In the genomic region with DNA sequence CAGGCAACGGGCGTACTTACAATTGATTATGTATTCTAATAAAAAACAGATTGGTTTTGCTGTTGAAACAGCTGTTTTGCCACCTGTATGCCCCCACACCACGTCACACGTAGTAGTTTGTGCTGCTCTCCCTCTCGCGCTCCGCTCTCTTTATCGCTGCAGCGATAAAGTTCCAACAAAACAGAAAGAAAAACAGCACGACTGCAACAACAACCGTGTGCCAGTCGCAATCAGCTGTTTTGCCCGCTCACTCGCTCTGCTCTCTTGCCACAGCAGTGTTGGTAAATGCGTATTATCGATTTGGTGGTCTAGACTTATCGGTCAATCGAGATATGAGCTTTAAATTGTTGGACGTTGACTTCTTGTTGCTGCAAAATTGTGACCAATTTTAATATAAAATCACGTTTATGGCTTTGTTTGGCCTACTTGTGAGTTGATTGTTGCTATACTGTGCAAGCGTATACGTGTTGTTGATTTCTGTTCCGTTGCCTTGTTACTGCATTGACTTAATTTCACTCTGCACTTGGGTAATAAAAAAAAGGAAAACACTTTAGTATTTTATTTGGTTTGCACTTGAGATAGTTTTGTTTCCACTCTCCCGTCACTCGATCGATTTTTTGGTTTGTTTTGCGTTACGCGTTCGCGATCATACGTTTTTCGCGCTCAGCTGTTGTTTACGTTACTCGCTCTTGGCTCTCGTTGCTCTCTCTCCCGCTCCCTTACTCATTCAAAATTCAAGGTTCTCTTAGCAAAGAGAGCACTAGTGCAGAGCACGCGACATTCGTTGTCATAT, we compare ENCODE assay signal across 6 fruit fly cellular contexts.
A peak's percentile ranks its signal among the peaks of the same experiment; 100 is the strongest.
TF ChIP-seq lines count a peak whose summit lies in the region.

No protein-coding gene starts in this region.

- no peak for TF ChIP-seq CTCF in whole organism, embryonic (GFP tag; optimal IDR thresholded peaks at IDR 0.05; lab: Kevin White, UChicago)

TF ChIP-seq in whole organism, 6 proteins besides CTCF, POLR2A, EP300 and RAD21:
- TF ChIP-seq CG8478 (optimal IDR thresholded peaks at IDR 0.05; lab: Kevin White, UChicago) (no peak), pan (optimal IDR thresholded peaks at IDR 0.05; lab: Kevin White, UChicago) (peak; percentile 34)

TF ChIP-seq in whole organism, adult, 20 proteins besides CTCF, POLR2A, EP300 and RAD21 (continues in another document):
- TF ChIP-seq Mnt (GFP tag; optimal IDR thresholded peaks at IDR 0.05; lab: Kevin White, UChicago) (no peak), ovo (GFP tag; optimal IDR thresholded peaks at IDR 0.05; lab: Kevin White, UChicago) (no peak), pad (GFP tag; optimal IDR thresholded peaks at IDR 0.05; lab: Kevin White, UChicago) (peak; percentile 57), tj (GFP tag; optimal IDR thresholded peaks at IDR 0.05; lab: Kevin White, UChicago) (peak; percentile 45), CG12768 (GFP tag; optimal IDR thresholded peaks at IDR 0.05; lab: Kevin White, UChicago) (peak; percentile 66), CG33017 (tag; optimal IDR thresholded peaks at IDR 0.05; lab: Kevin White, UChicago) (peak; percentile 36), CG7045 (GFP tag; optimal IDR thresholded peaks at IDR 0.05; lab: Kevin White, UChicago) (no peak), CG7101 (tag; optimal IDR thresholded peaks at IDR 0.05; lab: Kevin White, UChicago) (peak; percentile 21), CG11617 (GFP tag; optimal IDR thresholded peaks at IDR 0.05; lab: Kevin White, UChicago) (peak; percentile 71), Crg-1 (GFP tag; optimal IDR thresholded peaks at IDR 0.05; lab: Kevin White, UChicago) (peak; percentile 86), cnc (optimal IDR thresholded peaks at IDR 0.05; lab: Kevin White, UChicago) (no peak), toe (GFP tag; optimal IDR thresholded peaks at IDR 0.05; lab: Kevin White, UChicago) (no peak), Hr96 (GFP tag; optimal IDR thresholded peaks at IDR 0.05; lab: Kevin White, UChicago) (peak; percentile 38), CG1620 (GFP tag; optimal IDR thresholded peaks at IDR 0.05; lab: Kevin White, UChicago) (no peak), bab1 (GFP tag; optimal IDR thresholded peaks at IDR 0.05; lab: Kevin White, UChicago) (peak; percentile 56), Clk (GFP tag; optimal IDR thresholded peaks at IDR 0.05; lab: Kevin White, UChicago) (no peak)

TF ChIP-seq in whole organism, embryonic, 481 proteins besides CTCF, POLR2A, EP300 and RAD21 (continues in another document):
- no peak for TF ChIP-seq trem (tag; optimal IDR thresholded peaks at IDR 0.05; lab: Kevin White, UChicago)
- TF ChIP-seq esg (GFP tag; conservative IDR thresholded peaks at IDR 0.05; lab: Robert Waterston, UW), result 0 out of 2 replicates have a peak, but pooled peaks have one; percentile 15
- TF ChIP-seq z (GFP tag; IDR thresholded peaks at IDR 0.05; lab: Robert Waterston, UW), result 0 out of 3 replicates have a peak, but pooled peaks have one; percentile 6
- no peak for TF ChIP-seq h (optimal IDR thresholded peaks at IDR 0.05; lab: Kevin White, UChicago)
- TF ChIP-seq phol (tag; optimal IDR thresholded peaks at IDR 0.05; lab: Kevin White, UChicago), result peak; percentile 32
- no peak for TF ChIP-seq stc (GFP tag; IDR thresholded peaks at IDR 0.05; lab: Robert Waterston, UW)
- no peak for TF ChIP-seq kay (GFP tag; optimal IDR thresholded peaks at IDR 0.05; lab: Kevin White, UChicago)
- TF ChIP-seq NC2β (GFP tag; optimal IDR thresholded peaks at IDR 0.05; lab: Kevin White, UChicago), result peak; percentile 24
- TF ChIP-seq CG7372 (GFP tag; IDR thresholded peaks at IDR 0.05; lab: Robert Waterston, UW), result no peak
- TF ChIP-seq CG31441 (GFP tag; IDR thresholded peaks at IDR 0.05; lab: Robert Waterston, UW), result 0 out of 2 replicates have a peak, but pooled peaks have one; percentile 34
- peak; percentile 94 for TF ChIP-seq CG18011 (GFP tag; optimal IDR thresholded peaks at IDR 0.05; lab: Kevin White, UChicago)
- peak; percentile 57 for TF ChIP-seq Myb (GFP tag; optimal IDR thresholded peaks at IDR 0.05; lab: Kevin White, UChicago)
- no peak for TF ChIP-seq salm (tag; optimal IDR thresholded peaks at IDR 0.05; lab: Kevin White, UChicago)
- TF ChIP-seq bowl (GFP tag; IDR thresholded peaks at IDR 0.05; lab: Robert Waterston, UW), result no peak
- no peak for TF ChIP-seq Taf1 (GFP tag; IDR thresholded peaks at IDR 0.05; lab: Robert Waterston, UW)
- no peak for TF ChIP-seq CG4617 (GFP tag; optimal IDR thresholded peaks at IDR 0.05; lab: Kevin White, UChicago; ENCODE audit: borderline replicate concordance)

TF ChIP-seq in whole organism, prepupa, 60 proteins besides CTCF, POLR2A, EP300 and RAD21 (continues in another document):
- TF ChIP-seq CG6792 (GFP tag; optimal IDR thresholded peaks at IDR 0.05; lab: Kevin White, UChicago) (peak; percentile 4), CG10669 (GFP tag; optimal IDR thresholded peaks at IDR 0.05; lab: Kevin White, UChicago) (peak; percentile 20), CG4318 (GFP tag; optimal IDR thresholded peaks at IDR 0.05; lab: Kevin White, UChicago) (no peak), CG32006 (GFP tag; optimal IDR thresholded peaks at IDR 0.05; lab: Kevin White, UChicago) (peak; percentile 65), CG1621 (tag; optimal IDR thresholded peaks at IDR 0.05; lab: Kevin White, UChicago) (peak; percentile 19), CG8632 (GFP tag; optimal IDR thresholded peaks at IDR 0.05; lab: Kevin White, UChicago) (peak; percentile 10), spab (GFP tag; optimal IDR thresholded peaks at IDR 0.05; lab: Kevin White, UChicago) (no peak), fkh (GFP tag; optimal IDR thresholded peaks at IDR 0.05; lab: Kevin White, UChicago) (peak; percentile 33), CG6276 (GFP tag; optimal IDR thresholded peaks at IDR 0.05; lab: Kevin White, UChicago) (peak; percentile 57), CG7368 (GFP tag; optimal IDR thresholded peaks at IDR 0.05; lab: Kevin White, UChicago) (peak; percentile 47), Lpt (GFP tag; optimal IDR thresholded peaks at IDR 0.05; lab: Kevin White, UChicago) (no peak), Sox15 (GFP tag; optimal IDR thresholded peaks at IDR 0.05; lab: Kevin White, UChicago) (no peak), OdsH (GFP tag; optimal IDR thresholded peaks at IDR 0.05; lab: Kevin White, UChicago) (peak; percentile 39), Eip93F (GFP tag; optimal IDR thresholded peaks at IDR 0.05; lab: Kevin White, UChicago) (peak; percentile 15), Hr38 (GFP tag; optimal IDR thresholded peaks at IDR 0.05; lab: Kevin White, UChicago) (no peak), CG8119 (GFP tag; IDR thresholded peaks at IDR 0.05; lab: Robert Waterston, UW) (peak; percentile 42; the same call in 2 of the 3 replicates)

TF ChIP-seq in whole organism, pupa, 21 proteins besides CTCF, POLR2A, EP300 and RAD21 (continues in another document):
- TF ChIP-seq D1 (tag; optimal IDR thresholded peaks at IDR 0.05; lab: Kevin White, UChicago) (no peak), rn (GFP tag; IDR thresholded peaks at IDR 0.05; lab: Robert Waterston, UW) (no peak), CG15710 (tag; optimal IDR thresholded peaks at IDR 0.05; lab: Kevin White, UChicago) (peak; percentile 40), CG9948 (tag; optimal IDR thresholded peaks at IDR 0.05; lab: Kevin White, UChicago) (peak; percentile 16), EcR (GFP tag; optimal IDR thresholded peaks at IDR 0.05; lab: Kevin White, UChicago) (peak; percentile 74), CG10348 (GFP tag; IDR thresholded peaks at IDR 0.05; lab: Robert Waterston, UW) (no peak), CG34367 (tag; optimal IDR thresholded peaks at IDR 0.05; lab: Kevin White, UChicago) (peak; percentile 40), CG13204 (GFP tag; optimal IDR thresholded peaks at IDR 0.05; lab: Kevin White, UChicago) (peak; percentile 45), Snoo (tag; optimal IDR thresholded peaks at IDR 0.05; lab: Kevin White, UChicago) (no peak), CG12605 (GFP tag; IDR thresholded peaks at IDR 0.05; lab: Robert Waterston, UW) (peak; percentile 75), CG14655 (GFP tag; optimal IDR thresholded peaks at IDR 0.05; lab: Kevin White, UChicago) (peak; percentile 66), fd96Ca (GFP tag; IDR thresholded peaks at IDR 0.05; lab: Robert Waterston, UW) (peak; percentile 55; the same call in 2 of the 3 replicates), Ets98B (GFP tag; IDR thresholded peaks at IDR 0.05; lab: Robert Waterston, UW) (peak; percentile 62), CG8301 (tag; optimal IDR thresholded peaks at IDR 0.05; lab: Kevin White, UChicago) (peak; percentile 52), CG4496 (GFP tag; IDR thresholded peaks at IDR 0.05; lab: Robert Waterston, UW) (peak; percentile 63), CG32121 (GFP tag; IDR thresholded peaks at IDR 0.05; lab: Robert Waterston, UW) (peak; percentile 58), CG17806 (tag; optimal IDR thresholded peaks at IDR 0.05; lab: Kevin White, UChicago) (peak; percentile 3), CG8159 (tag; optimal IDR thresholded peaks at IDR 0.05; lab: Kevin White, UChicago) (peak; percentile 44)

TF ChIP-seq in whole organism, wandering third instar larva, 38 proteins besides CTCF, POLR2A, EP300 and RAD21 (continues in another document):
- TF ChIP-seq Sp1 (GFP tag; optimal IDR thresholded peaks at IDR 0.05; lab: Kevin White, UChicago) (peak; percentile 35), Hr83 (GFP tag; optimal IDR thresholded peaks at IDR 0.05; lab: Kevin White, UChicago; ENCODE audit: poor library complexity, severe bottlenecking) (peak; percentile 40), Hr78 (GFP tag; optimal IDR thresholded peaks at IDR 0.05; lab: Kevin White, UChicago) (no peak), Mio (GFP tag; optimal IDR thresholded peaks at IDR 0.05; lab: Kevin White, UChicago) (no peak), brk (GFP tag; optimal IDR thresholded peaks at IDR 0.05; lab: Kevin White, UChicago) (peak; percentile 39), dmrt93B (GFP tag; optimal IDR thresholded peaks at IDR 0.05; lab: Kevin White, UChicago) (no peak), Vsx2 (GFP tag; optimal IDR thresholded peaks at IDR 0.05; lab: Kevin White, UChicago; ENCODE audit: partially characterized antibody) (peak; percentile 49), br (GFP tag; optimal IDR thresholded peaks at IDR 0.05; lab: Kevin White, UChicago) (peak; percentile 55), pan (optimal IDR thresholded peaks at IDR 0.05; lab: Kevin White, UChicago) (no peak), CrebA (GFP tag; optimal IDR thresholded peaks at IDR 0.05; lab: Kevin White, UChicago; ENCODE audit: borderline replicate concordance) (no peak), h (GFP tag; optimal IDR thresholded peaks at IDR 0.05; lab: Kevin White, UChicago) (peak; percentile 34), N (GFP tag; optimal IDR thresholded peaks at IDR 0.05; lab: Kevin White, UChicago) (no peak), Myc (optimal IDR thresholded peaks at IDR 0.05; lab: Kevin White, UChicago) (peak; percentile 9), Dif (GFP tag; optimal IDR thresholded peaks at IDR 0.05; lab: Kevin White, UChicago; ENCODE audit: partially characterized antibody) (peak; percentile 85), fru (GFP tag; optimal IDR thresholded peaks at IDR 0.05; lab: Kevin White, UChicago) (peak; percentile 27), sv (GFP tag; optimal IDR thresholded peaks at IDR 0.05; lab: Kevin White, UChicago) (peak; percentile 56), rgr (GFP tag; optimal IDR thresholded peaks at IDR 0.05; lab: Kevin White, UChicago) (peak; percentile 32), psq (GFP tag; optimal IDR thresholded peaks at IDR 0.05; lab: Kevin White, UChicago) (peak; percentile 29), Abd-B (GFP tag; optimal IDR thresholded peaks at IDR 0.05; lab: Kevin White, UChicago) (no peak)
